Worm (Caenorhabditis elegans) whole organism, late embryonic: Measurements from ENCODE around the gene his-18.

ENCODE experiments used
- C08G9.2 ChIP-seq: sonication (generic microtip); optimal IDR thresholded peaks from 2 replicates; lab custom pipeline; 2016; ENCODE audit warnings: mild to moderate bottlenecking, missing genetic modification characterization, moderate library complexity, missing compliant biosample characterization
- C38D4.7 ChIP-seq: fragments of 200-800 bp; sonication (Bioruptor generic); optimal IDR thresholded peaks from 2 replicates; lab custom pipeline; 2018; ENCODE audit warnings: mild to moderate bottlenecking, missing genetic modification characterization, moderate library complexity, missing compliant biosample characterization
- F13H6.1 ChIP-seq: sonication (generic microtip); optimal IDR thresholded peaks from 2 replicates; lab custom pipeline; 2016; ENCODE audit warnings: missing genetic modification characterization, missing compliant biosample characterization
- K02D7.2 ChIP-seq: sonication (generic microtip); optimal IDR thresholded peaks from 2 replicates; lab custom pipeline; 2017; ENCODE audit warnings: mild to moderate bottlenecking, missing genetic modification characterization, missing compliant biosample characterization
- K09A11.1 ChIP-seq: sonication (generic microtip); optimal IDR thresholded peaks from 2 replicates; lab custom pipeline; 2017; ENCODE audit warnings: antibody characterized with exemption, mild to moderate bottlenecking, missing genetic modification characterization, missing compliant biosample characterization; ENCODE audit not compliant: insufficient read depth
- ahr-1 ChIP-seq: sonication (generic microtip); optimal IDR thresholded peaks from 2 replicates; lab custom pipeline; 2016; ENCODE audit warnings: missing genetic modification characterization, missing compliant biosample characterization
- ama-1 ChIP-seq: fragments of 150-350 bp; optimal IDR thresholded peaks from 2 replicates; lab custom pipeline; 2014
- ceh-18 ChIP-seq: sonication (generic microtip); optimal IDR thresholded peaks from 2 replicates; lab custom pipeline; 2016; ENCODE audit warnings: missing genetic modification characterization, missing compliant biosample characterization
- ceh-19 ChIP-seq: fragments of 200-800 bp; sonication (Bioruptor generic); optimal IDR thresholded peaks from 2 replicates; lab custom pipeline; 2018; ENCODE audit warnings: mild to moderate bottlenecking, missing genetic modification characterization, missing compliant biosample characterization
- ceh-24 ChIP-seq: sonication (generic microtip); optimal IDR thresholded peaks from 2 replicates; lab custom pipeline; 2016; ENCODE audit warnings: mild to moderate bottlenecking, missing genetic modification characterization, missing compliant biosample characterization
- ceh-31 ChIP-seq: sonication (generic microtip); optimal IDR thresholded peaks from 2 replicates; lab custom pipeline; 2016; ENCODE audit warnings: missing genetic modification characterization, missing compliant biosample characterization
- ceh-34 ChIP-seq: sonication (generic microtip); optimal IDR thresholded peaks from 2 replicates; lab custom pipeline; 2016; ENCODE audit warnings: mild to moderate bottlenecking, missing genetic modification characterization, missing compliant biosample characterization
- ceh-6 ChIP-seq: fragments of 200-800 bp; sonication (Bioruptor generic); optimal IDR thresholded peaks from 2 replicates; lab custom pipeline; 2018; ENCODE audit warnings: mild to moderate bottlenecking, missing genetic modification characterization, missing compliant biosample characterization
- che-1 ChIP-seq: sonication (generic microtip); optimal IDR thresholded peaks from 2 replicates; lab custom pipeline; 2016; ENCODE audit warnings: mild to moderate bottlenecking, missing genetic modification characterization, missing compliant biosample characterization
- dve-1 ChIP-seq: sonication (generic microtip); optimal IDR thresholded peaks from 2 replicates; lab custom pipeline; 2017; ENCODE audit warnings: antibody characterized with exemption, mild to moderate bottlenecking, missing genetic modification characterization, missing compliant biosample characterization
- elt-2 ChIP-seq: sonication (generic microtip); optimal IDR thresholded peaks from 2 replicates; lab custom pipeline; 2016; ENCODE audit warnings: missing genetic modification reagents, missing genetic modification characterization, missing compliant biosample characterization
- ets-4 ChIP-seq: sonication (generic microtip); optimal IDR thresholded peaks from 2 replicates; lab custom pipeline; 2016; ENCODE audit warnings: missing genetic modification characterization, missing compliant biosample characterization
- eyg-1 ChIP-seq: sonication (generic microtip); optimal IDR thresholded peaks from 2 replicates; lab custom pipeline; 2016; ENCODE audit warnings: missing genotype, missing genetic modification characterization, missing compliant biosample characterization
- fax-1 ChIP-seq: sonication (generic microtip); optimal IDR thresholded peaks from 2 replicates; lab custom pipeline; 2016; ENCODE audit warnings: missing genotype, missing genetic modification characterization, missing compliant biosample characterization
- fkh-10 ChIP-seq: fragments of 150-350 bp; optimal IDR thresholded peaks from 2 replicates; lab custom pipeline; 2014; ENCODE audit warnings: missing biosample characterization, missing genetic modification reagents, missing genetic modification characterization
- gmeb-2 ChIP-seq: sonication (generic microtip); optimal IDR thresholded peaks from 2 replicates; lab custom pipeline; 2016; ENCODE audit warnings: missing genetic modification characterization, inconsistent platforms, missing compliant biosample characterization
- hlh-15 ChIP-seq: sonication (generic microtip); optimal IDR thresholded peaks from 2 replicates; lab custom pipeline; 2016; ENCODE audit warnings: missing genetic modification characterization, missing compliant biosample characterization
- hlh-6 ChIP-seq: sonication (generic microtip); optimal IDR thresholded peaks from 2 replicates; lab custom pipeline; 2016; ENCODE audit warnings: missing genotype, missing genetic modification characterization, missing compliant biosample characterization
- lin-11 ChIP-seq: fragments of 200-800 bp; sonication (Bioruptor generic); optimal IDR thresholded peaks from 2 replicates; lab custom pipeline; 2018; ENCODE audit warnings: mild to moderate bottlenecking, missing genetic modification characterization, missing compliant biosample characterization
- nfya-1 ChIP-seq: sonication (generic microtip); optimal IDR thresholded peaks from 2 replicates; lab custom pipeline; 2017; ENCODE audit warnings: missing genetic modification characterization, mild to moderate bottlenecking, missing compliant biosample characterization, antibody characterized with exemption, moderate library complexity
- nhr-11 ChIP-seq: fragments of 150-350 bp; optimal IDR thresholded peaks from 2 replicates; lab custom pipeline; 2014; ENCODE audit warnings: missing biosample characterization, missing genetic modification characterization
- odd-2 ChIP-seq: sonication (generic microtip); optimal IDR thresholded peaks from 2 replicates; lab custom pipeline; 2017; ENCODE audit warnings: antibody characterized with exemption, mild to moderate bottlenecking, missing genetic modification characterization, missing compliant biosample characterization
- pat-9 ChIP-seq: fragments of 200-800 bp; sonication (Bioruptor generic); optimal IDR thresholded peaks from 2 replicates; lab custom pipeline; 2018; ENCODE audit warnings: mild to moderate bottlenecking, missing genetic modification characterization, moderate library complexity, missing compliant biosample characterization
- pax-1 ChIP-seq: fragments of 150-350 bp; optimal IDR thresholded peaks from 2 replicates; lab custom pipeline; 2014; ENCODE audit warnings: missing biosample characterization, missing genetic modification characterization
- pha-4 ChIP-seq: fragments of 150-350 bp; optimal IDR thresholded peaks from 2 replicates; lab custom pipeline; 2018; ENCODE audit warnings: missing biosample characterization, missing genetic modification reagents, missing genetic modification characterization
- pqm-1 ChIP-seq: sonication (generic microtip); optimal IDR thresholded peaks from 2 replicates; lab custom pipeline; 2016; ENCODE audit warnings: missing genetic modification characterization, missing compliant biosample characterization
- ref-2 ChIP-seq: sonication (generic microtip); optimal IDR thresholded peaks from 2 replicates; lab custom pipeline; 2016; ENCODE audit warnings: missing genetic modification characterization, missing compliant biosample characterization
- rnt-1 ChIP-seq: sonication (generic microtip); optimal IDR thresholded peaks from 2 replicates; lab custom pipeline; 2016; ENCODE audit warnings: missing genetic modification characterization, missing compliant biosample characterization
- sdc-2 ChIP-seq: sonication (generic microtip); optimal IDR thresholded peaks from 2 replicates; lab custom pipeline; 2016; ENCODE audit warnings: missing genotype, missing genetic modification characterization, missing compliant biosample characterization
- tbx-2 ChIP-seq: sonication (generic microtip); optimal IDR thresholded peaks from 2 replicates; lab custom pipeline; 2016; ENCODE audit warnings: missing genetic modification characterization, missing compliant biosample characterization
- tbx-7 ChIP-seq: sonication (generic microtip); optimal IDR thresholded peaks from 2 replicates; lab custom pipeline; 2016; ENCODE audit warnings: missing genotype, missing genetic modification characterization, missing compliant biosample characterization
- unc-42 ChIP-seq: sonication (generic microtip); optimal IDR thresholded peaks from 2 replicates; lab custom pipeline; 2016; ENCODE audit warnings: missing genotype, missing genetic modification characterization, missing compliant biosample characterization
- unc-55 ChIP-seq: sonication (generic microtip); optimal IDR thresholded peaks from 2 replicates; lab custom pipeline; 2017; ENCODE audit warnings: missing biosample characterization, missing genetic modification reagents, missing genetic modification characterization

his-18 gene

ce11 chrV:8934264-8934663, 36.2 kb downstream of the his-18 start:
- TF ChIP-seq gmeb-2 (no peak), hlh-6 (tag; lab: Kevin White, UChicago) (no peak), pax-1 (no peak), nhr-11 (tag; lab: Kevin White, UChicago) (no peak), elt-2 (tag; lab: Kevin White, UChicago) (no peak), odd-2 (no peak), unc-42 (tag; lab: Kevin White, UChicago) (no peak), C38D4.7 (GFP tag; lab: Kevin White, UChicago) (no peak), rnt-1 (tag; lab: Kevin White, UChicago) (no peak), fax-1 (no peak), ama-1 (lab: Kevin White, UChicago) (no peak), K02D7.2 (tag; lab: Kevin White, UChicago) (no peak), dve-1 (tag; lab: Kevin White, UChicago) (no peak), ahr-1 (tag; lab: Kevin White, UChicago) (no peak), ceh-6 (GFP tag; lab: Kevin White, UChicago) (no peak), ceh-24 (tag; lab: Kevin White, UChicago) (no peak)
- TF ChIP-seq, all 69 proteins: peak for 0

ce11 chrV:8935104-8935503, 37.1 kb downstream of the his-18 start:
- TF ChIP-seq sdc-2 (no peak), ceh-19 (no peak), rnt-1 (tag; lab: Kevin White, UChicago) (no peak), C38D4.7 (GFP tag; lab: Kevin White, UChicago) (no peak), che-1 (tag; lab: Kevin White, UChicago) (no peak), ceh-6 (GFP tag; lab: Kevin White, UChicago) (no peak), elt-2 (tag; lab: Kevin White, UChicago) (no peak), fax-1 (no peak), unc-55 (GFP tag; lab: Kevin White, UChicago) (no peak)

- TF ChIP-seq tbx-2 (tag; lab: Kevin White, UChicago), result peak; percentile 23
- peak; percentile 60 for TF ChIP-seq ets-4 (tag; lab: Kevin White, UChicago)
- TF ChIP-seq pat-9 (tag; lab: Kevin White, UChicago), result peak; percentile 38
- no peak for TF ChIP-seq pha-4
- no peak for TF ChIP-seq hlh-6 (tag; lab: Kevin White, UChicago)
- TF ChIP-seq pqm-1 (tag; lab: Kevin White, UChicago), result no peak
- peak; percentile 86 for TF ChIP-seq unc-55 (GFP tag; lab: Kevin White, UChicago)
- TF ChIP-seq F13H6.1 (tag; lab: Kevin White, UChicago), result peak; percentile 26
- peak; percentile 54 for TF ChIP-seq ref-2
- no peak for TF ChIP-seq K02D7.2 (tag; lab: Kevin White, UChicago)
- TF ChIP-seq tbx-7 (tag; lab: Kevin White, UChicago), result no peak
- peak; percentile 83 for TF ChIP-seq ceh-18 (tag; lab: Kevin White, UChicago)
- TF ChIP-seq hlh-15 (tag; lab: Kevin White, UChicago), result no peak
- TF ChIP-seq ama-1 (lab: Kevin White, UChicago), result no peak
- peak; percentile 79 for TF ChIP-seq nfya-1
- no peak for TF ChIP-seq ceh-19
- TF ChIP-seq sdc-2, result no peak
- no peak for TF ChIP-seq lin-11 (tag; lab: Kevin White, UChicago)
- TF ChIP-seq ceh-34, result peak; percentile 11
- no peak for TF ChIP-seq fkh-10 (GFP tag; lab: Kevin White, UChicago)
- TF ChIP-seq rnt-1 (tag; lab: Kevin White, UChicago), result peak; percentile 80
- peak; percentile 36 for TF ChIP-seq ceh-31 (tag; lab: Kevin White, UChicago)
- peak; percentile 23 for TF ChIP-seq C08G9.2
- no peak for TF ChIP-seq K09A11.1 (tag; lab: Kevin White, UChicago)
- TF ChIP-seq eyg-1 (tag; lab: Kevin White, UChicago), result no peak
- no peak for TF ChIP-seq unc-42 (tag; lab: Kevin White, UChicago)
- peak; percentile 9 for TF ChIP-seq dve-1 (tag; lab: Kevin White, UChicago)
- TF ChIP-seq, all 69 proteins: peak for 13
Observed at ce11 chrV:8936184-8936589, 38.2 kb downstream of the his-18 start, which contains the start of gene unc-23. Gene unc-23 (plus strand): TSS chrV:8936359.
